Worm (Caenorhabditis elegans) whole organism, L2 larva: ENCODE data around the gene Y53G8AR.8.

ENCODE experiments used
- C34F6.9 ChIP-seq: fragments of 150-350 bp; optimal IDR thresholded peaks from 2 replicates; lab custom pipeline; 2014; ENCODE audit warnings: missing biosample characterization, missing genetic modification characterization
- F13H6.1 ChIP-seq: sonication (generic microtip); optimal IDR thresholded peaks from 2 replicates; lab custom pipeline; 2016; ENCODE audit warnings: missing genetic modification characterization, missing compliant biosample characterization
- R02D3.7 ChIP-seq: fragments of 150-350 bp; optimal IDR thresholded peaks from 2 replicates; lab custom pipeline; 2014; ENCODE audit warnings: missing biosample characterization, missing genetic modification characterization
- Y55F3AM.14 ChIP-seq: fragments of 200-800 bp; sonication (Bioruptor generic); optimal IDR thresholded peaks from 2 replicates; lab custom pipeline; 2018; ENCODE audit warnings: mild to moderate bottlenecking, missing genetic modification characterization, missing compliant biosample characterization
- ZK546.5 ChIP-seq: sonication (generic microtip); optimal IDR thresholded peaks from 2 replicates; lab custom pipeline; 2017; ENCODE audit warnings: missing biosample characterization, missing genetic modification characterization
- alr-1 ChIP-seq: fragments of 150-350 bp; optimal IDR thresholded peaks from 2 replicates; lab custom pipeline; 2014; ENCODE audit warnings: missing biosample characterization, missing genetic modification characterization
- aly-2 ChIP-seq: fragments of 150-350 bp; optimal IDR thresholded peaks from 2 replicates; lab custom pipeline; 2014; ENCODE audit warnings: missing biosample characterization, missing genetic modification characterization
- ama-1 ChIP-seq: fragments of 150-350 bp; optimal IDR thresholded peaks from 2 replicates; lab custom pipeline; 2018; ENCODE audit warnings: inconsistent platforms
- blmp-1 ChIP-seq: sonication (generic microtip); optimal IDR thresholded peaks from 2 replicates; lab custom pipeline; 2017; ENCODE audit warnings: missing genetic modification characterization, mild to moderate bottlenecking, missing compliant biosample characterization, antibody characterized with exemption, moderate library complexity; ENCODE audit not compliant: insufficient read depth
- ceh-16 ChIP-seq: fragments of 150-350 bp; optimal IDR thresholded peaks from 2 replicates; lab custom pipeline; 2014; ENCODE audit warnings: missing biosample characterization, missing genetic modification characterization
- ceh-82 ChIP-seq: fragments of 150-350 bp; optimal IDR thresholded peaks from 2 replicates; lab custom pipeline; 2014; ENCODE audit warnings: missing biosample characterization, missing genetic modification characterization
- crh-2 ChIP-seq: sonication (generic microtip); optimal IDR thresholded peaks from 2 replicates; lab custom pipeline; 2017; ENCODE audit warnings: missing biosample characterization, missing genetic modification characterization
- dmd-4 ChIP-seq: sonication (generic microtip); optimal IDR thresholded peaks from 2 replicates; lab custom pipeline; 2017; ENCODE audit warnings: missing biosample characterization, missing genetic modification characterization
- egl-27 ChIP-seq: sonication (generic microtip); optimal IDR thresholded peaks from 3 replicates; lab custom pipeline; 2017; ENCODE audit warnings: missing biosample characterization, missing genetic modification reagents, missing genetic modification characterization
- elt-1 ChIP-seq: fragments of 150-350 bp; optimal IDR thresholded peaks from 2 replicates; lab custom pipeline; 2014; ENCODE audit warnings: missing biosample characterization, missing genetic modification characterization
- elt-3 ChIP-seq: sonication (generic microtip); optimal IDR thresholded peaks from 2 replicates; lab custom pipeline; 2017; ENCODE audit warnings: missing biosample characterization, missing genetic modification characterization
- fos-1 ChIP-seq: fragments of 150-350 bp; optimal IDR thresholded peaks from 2 replicates; lab custom pipeline; 2014; ENCODE audit warnings: missing biosample characterization, missing genetic modification characterization
- gmeb-1 ChIP-seq: fragments of 150-350 bp; optimal IDR thresholded peaks from 2 replicates; lab custom pipeline; 2014; ENCODE audit warnings: missing biosample characterization, missing genetic modification characterization
- lin-11 ChIP-seq: fragments of 150-350 bp; sonication (generic microtip); optimal IDR thresholded peaks from 2 replicates; lab custom pipeline; 2014; ENCODE audit warnings: missing biosample characterization, missing genetic modification characterization, inconsistent platforms, mixed read lengths
- lin-13 ChIP-seq: fragments of 150-350 bp; optimal IDR thresholded peaks from 2 replicates; lab custom pipeline; 2014; ENCODE audit warnings: missing biosample characterization, missing genetic modification reagents, missing genetic modification characterization
- lin-39 ChIP-seq: fragments of 150-350 bp; optimal IDR thresholded peaks from 2 replicates; lab custom pipeline; 2014; ENCODE audit warnings: missing biosample characterization, missing genetic modification reagents, missing genetic modification characterization
- lsy-2 ChIP-seq, 2 experiments: fragments of 150-350 bp in 1 of 2; sonication (generic microtip) in 1 of 2; optimal IDR thresholded peaks; 2 replicates each; lab custom pipeline; 2014 to 2017; ENCODE audit warnings: missing biosample characterization in 2 of 2, missing genetic modification characterization in 2 of 2
- mab-5 ChIP-seq: fragments of 150-350 bp; optimal IDR thresholded peaks from 2 replicates; lab custom pipeline; 2014; ENCODE audit warnings: missing biosample characterization, missing genetic modification characterization
- mbf-1 ChIP-seq: sonication (generic microtip); optimal IDR thresholded peaks from 2 replicates; lab custom pipeline; 2017; ENCODE audit warnings: missing biosample characterization, missing genetic modification characterization
- mdl-1 ChIP-seq, 2 experiments: fragments of 150-350 bp in 1 of 2; sonication (generic microtip) in 1 of 2; optimal IDR thresholded peaks; 2 replicates each; lab custom pipeline; 2017; ENCODE audit warnings: missing biosample characterization in 2 of 2, missing genetic modification characterization in 2 of 2
- nhr-10 ChIP-seq: sonication (generic microtip); optimal IDR thresholded peaks from 2 replicates; lab custom pipeline; 2017; ENCODE audit warnings: missing biosample characterization, missing genetic modification characterization
- nhr-11 ChIP-seq: fragments of 150-350 bp; optimal IDR thresholded peaks from 2 replicates; lab custom pipeline; 2014; ENCODE audit warnings: missing biosample characterization, missing genetic modification characterization
- nhr-12 ChIP-seq: fragments of 150-350 bp; optimal IDR thresholded peaks from 2 replicates; lab custom pipeline; 2014; ENCODE audit warnings: missing biosample characterization, missing genetic modification characterization
- nhr-129 ChIP-seq: fragments of 150-350 bp; optimal IDR thresholded peaks from 2 replicates; lab custom pipeline; 2014; ENCODE audit warnings: missing biosample characterization, missing genetic modification characterization
- nhr-21 ChIP-seq: fragments of 150-350 bp; optimal IDR thresholded peaks from 2 replicates; lab custom pipeline; 2014; ENCODE audit warnings: missing biosample characterization, missing genetic modification characterization
- nhr-23 ChIP-seq: fragments of 150-350 bp; optimal IDR thresholded peaks from 2 replicates; lab custom pipeline; 2014; ENCODE audit warnings: missing biosample characterization, missing genetic modification reagents, missing genetic modification characterization
- nhr-237 ChIP-seq: fragments of 150-350 bp; optimal IDR thresholded peaks from 2 replicates; lab custom pipeline; 2014; ENCODE audit warnings: missing biosample characterization, missing genetic modification characterization
- nhr-25 ChIP-seq: fragments of 150-350 bp; sonication (generic microtip); optimal IDR thresholded peaks from 3 replicates; lab custom pipeline; 2014; ENCODE audit warnings: missing biosample characterization, missing genetic modification characterization
- nhr-6 ChIP-seq: fragments of 150-350 bp; optimal IDR thresholded peaks from 2 replicates; lab custom pipeline; 2014; ENCODE audit warnings: missing biosample characterization, missing genetic modification characterization
- nhr-77 ChIP-seq: fragments of 150-350 bp; optimal IDR thresholded peaks from 2 replicates; lab custom pipeline; 2014; ENCODE audit warnings: missing biosample characterization, missing genetic modification characterization
- peb-1 ChIP-seq: fragments of 150-350 bp; optimal IDR thresholded peaks from 2 replicates; lab custom pipeline; 2014; ENCODE audit warnings: missing biosample characterization, missing genetic modification characterization
- sem-4 ChIP-seq: fragments of 150-350 bp; optimal IDR thresholded peaks from 2 replicates; lab custom pipeline; 2014; ENCODE audit warnings: missing biosample characterization, missing genetic modification reagents, missing genetic modification characterization
- skn-1 ChIP-seq: sonication (generic microtip); optimal IDR thresholded peaks from 2 replicates; lab custom pipeline; 2017; ENCODE audit warnings: missing biosample characterization, missing genetic modification characterization
- sma-3 ChIP-seq: sonication (generic microtip); optimal IDR thresholded peaks from 2 replicates; lab custom pipeline; 2016; ENCODE audit warnings: missing genetic modification reagents, missing genetic modification characterization, missing compliant biosample characterization
- sma-9 ChIP-seq, 2 experiments: fragments of 150-350 bp in 1 of 2; sonication (generic microtip) in 1 of 2; optimal IDR thresholded peaks; 2 replicates each; lab custom pipeline; 2014 to 2016; ENCODE audit warnings: missing genetic modification characterization in 2 of 2, mild to moderate bottlenecking in 1 of 2, missing biosample characterization in 1 of 2, missing compliant biosample characterization in 1 of 2, missing genetic modification reagents in 1 of 2, moderate library complexity in 1 of 2
- snpc-4 ChIP-seq: fragments of 150-350 bp; optimal IDR thresholded peaks from 2 replicates; lab custom pipeline; 2014; ENCODE audit warnings: missing biosample characterization, missing genetic modification characterization
- unc-39 ChIP-seq: fragments of 150-350 bp; optimal IDR thresholded peaks from 2 replicates; lab custom pipeline; 2014; ENCODE audit warnings: missing biosample characterization, missing genetic modification characterization
- unc-55 ChIP-seq: fragments of 150-350 bp; sonication (generic microtip); optimal IDR thresholded peaks from 3 replicates; lab custom pipeline; 2014; ENCODE audit warnings: missing biosample characterization, missing genetic modification reagents, missing genetic modification characterization
- unc-62 ChIP-seq: fragments of 150-350 bp; optimal IDR thresholded peaks from 2 replicates; lab custom pipeline; 2014; ENCODE audit warnings: missing biosample characterization, missing genetic modification reagents, missing genetic modification characterization
- zag-1 ChIP-seq: fragments of 150-350 bp; optimal IDR thresholded peaks from 2 replicates; lab custom pipeline; 2014; ENCODE audit warnings: missing biosample characterization, missing genetic modification characterization
- ztf-1 ChIP-seq: fragments of 200-800 bp; sonication (Bioruptor generic); conservative IDR thresholded peaks from 2 replicates; pipeline ENCODE4 v1.3.6; 2022; ENCODE audit warnings: missing genetic modification characterization, missing compliant biosample characterization
- ztf-11 ChIP-seq: sonication (generic microtip); optimal IDR thresholded peaks from 2 replicates; lab custom pipeline; 2017; ENCODE audit warnings: missing biosample characterization, missing genetic modification characterization
- ztf-4 ChIP-seq: fragments of 150-350 bp; optimal IDR thresholded peaks from 2 replicates; lab custom pipeline; 2014; ENCODE audit warnings: missing biosample characterization, missing genetic modification characterization

The Y53G8AR.8 gene

DNA sequence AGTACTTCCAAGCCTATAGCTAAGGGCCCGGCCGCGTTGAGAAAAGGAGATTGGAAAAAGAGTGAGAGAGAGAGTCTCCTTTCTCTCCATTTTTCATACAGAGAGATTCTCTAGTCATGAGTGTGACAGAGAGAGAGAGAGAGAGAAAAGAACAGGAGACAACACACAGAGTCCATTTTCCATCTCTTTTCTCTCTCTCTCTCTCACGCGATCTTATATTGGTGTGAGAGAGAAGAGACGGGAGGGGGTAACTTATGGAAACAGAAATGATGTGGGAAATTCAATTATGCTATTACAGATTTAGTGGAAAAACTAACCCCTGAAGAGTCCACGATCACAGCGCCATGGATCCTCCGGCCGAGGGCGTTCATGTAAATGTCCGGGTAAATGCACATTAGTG lies 21.0 kb downstream of the Y53G8AR.8 start (continued):
- TF ChIP-seq elt-3 (no peak), peb-1 (tag; lab: Kevin White, UChicago) (no peak), ztf-4 (tag; lab: Kevin White, UChicago) (no peak), sma-9 (GFP tag; optimal IDR thresholded peaks at IDR 0.05; lab: Kevin White, UChicago) (peak; percentile 46), sma-9 (tag; optimal IDR thresholded peaks at IDR 0.05; lab: Kevin White, UChicago) (no peak), aly-2 (tag; lab: Kevin White, UChicago) (no peak), ZK546.5 (tag; lab: Kevin White, UChicago) (no peak), lin-13 (GFP tag; lab: Kevin White, UChicago) (peak; percentile 27), nhr-10 (tag; lab: Kevin White, UChicago) (no peak)

DNA sequence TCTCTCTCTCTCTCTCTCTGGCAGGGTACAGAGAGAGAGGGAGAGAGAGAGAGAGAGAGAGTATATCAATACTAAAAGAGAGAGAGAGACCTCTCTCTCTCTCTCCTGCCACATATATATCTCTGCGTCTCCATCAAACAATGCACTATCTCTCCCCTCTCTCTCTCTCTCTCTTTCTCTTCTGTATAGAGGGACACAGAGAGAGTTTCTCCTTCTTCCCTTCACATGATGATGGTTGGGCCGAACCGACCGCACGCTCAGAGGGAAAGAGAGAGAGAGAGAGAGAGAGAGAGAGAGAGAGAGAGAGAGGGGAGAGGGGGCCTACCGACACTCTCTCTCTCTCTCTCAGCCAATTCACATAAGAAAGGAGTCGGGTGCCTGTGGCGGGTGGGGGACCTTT lies 22.4 kb downstream of the Y53G8AR.8 start:
- TF ChIP-seq Y55F3AM.14 (GFP tag; lab: Kevin White, UChicago) (no peak), gmeb-1 (peak; percentile 24), alr-1 (tag; lab: Kevin White, UChicago) (no peak), R02D3.7 (tag; lab: Kevin White, UChicago) (no peak), unc-62 (GFP tag; lab: Kevin White, UChicago) (no peak), blmp-1 (tag; lab: Kevin White, UChicago) (peak; percentile 85), elt-3 (no peak), sma-9 (GFP tag; optimal IDR thresholded peaks at IDR 0.05; lab: Kevin White, UChicago) (peak; percentile 63), sma-9 (tag; optimal IDR thresholded peaks at IDR 0.05; lab: Kevin White, UChicago) (no peak), snpc-4 (tag; lab: Kevin White, UChicago) (peak; percentile 49), nhr-12 (no peak), nhr-10 (tag; lab: Kevin White, UChicago) (no peak), egl-27 (tag; lab: Kevin White, UChicago) (peak; percentile 19), zag-1 (no peak), mab-5 (tag; lab: Kevin White, UChicago) (no peak), crh-2 (peak; percentile 66), fos-1 (tag; lab: Kevin White, UChicago) (peak; percentile 48), elt-1 (no peak), nhr-23 (tag; lab: Kevin White, UChicago) (no peak), lin-39 (tag; lab: Kevin White, UChicago) (no peak), peb-1 (tag; lab: Kevin White, UChicago) (no peak), lsy-2 (tag; optimal IDR thresholded peaks at IDR 0.05; lab: Kevin White, UChicago) (peak; percentile 25 to 77), mdl-1 (tag; optimal IDR thresholded peaks at IDR 0.05; lab: Kevin White, UChicago) (no peak), nhr-21 (peak; percentile 32), unc-39 (no peak), ZK546.5 (tag; lab: Kevin White, UChicago) (no peak), nhr-11 (tag; lab: Kevin White, UChicago) (no peak), ztf-11 (tag; lab: Kevin White, UChicago) (no peak), unc-55 (GFP tag; lab: Kevin White, UChicago) (peak; percentile 36), nhr-129 (tag; lab: Kevin White, UChicago) (peak; percentile 77), dmd-4 (tag; lab: Kevin White, UChicago) (no peak), skn-1 (tag; lab: Kevin White, UChicago) (no peak), F13H6.1 (tag; lab: Kevin White, UChicago) (peak; percentile 91), nhr-6 (tag; lab: Kevin White, UChicago) (peak; percentile 79), ceh-82 (no peak), aly-2 (tag; lab: Kevin White, UChicago) (no peak), mbf-1 (tag; lab: Kevin White, UChicago) (no peak), nhr-25 (tag; lab: Kevin White, UChicago) (peak; percentile 84), ztf-4 (tag; lab: Kevin White, UChicago) (no peak), lin-13 (GFP tag; lab: Kevin White, UChicago) (peak; percentile 40), nhr-237 (no peak), sem-4 (peak; percentile 80), ceh-16 (tag; lab: Kevin White, UChicago) (no peak), ama-1 (lab: Kevin White, UChicago) (no peak), nhr-77 (tag; lab: Kevin White, UChicago) (no peak), lin-11 (tag; lab: Kevin White, UChicago) (no peak), C34F6.9 (tag; lab: Kevin White, UChicago) (peak; percentile 70), sma-3 (GFP tag; lab: Kevin White, UChicago) (peak; percentile 67), ztf-1 (GFP tag; lab: Robert Waterston, UW) (no peak)
- TF ChIP-seq, all 48 proteins: peak for 18
